2 worm cellular contexts compared by ENCODE assay signal in genomic region chrIII:10730510-10730909, ce11.
TF ChIP-seq lines count a peak whose summit lies in the region.

Gene tat-3 (minus strand): TSS chrIII:10730705.

TF ChIP-seq in whole organism, L3 larva, 47 proteins besides CTCF, POLR2A, EP300 and RAD21:
- TF ChIP-seq pha-4 (tag; optimal IDR thresholded peaks at IDR 0.05; lab: Kevin White, UChicago) (peak; percentile 21), ceh-82 (tag; optimal IDR thresholded peaks at IDR 0.05; lab: Kevin White, UChicago) (no peak), ceh-9 (tag; optimal IDR thresholded peaks at IDR 0.05; lab: Kevin White, UChicago) (no peak)

TF ChIP-seq in whole organism, young adult, 124 proteins besides CTCF, POLR2A, EP300 and RAD21:
- no peak for TF ChIP-seq attf-5 (GFP tag; optimal IDR thresholded peaks at IDR 0.05; lab: Kevin White, UChicago)
- no peak for TF ChIP-seq lsy-27 (tag; optimal IDR thresholded peaks at IDR 0.05; lab: Kevin White, UChicago; ENCODE audit: borderline replicate concordance, insufficient read depth)
- peak; percentile 33; the same call in 1 of the 2 replicates for TF ChIP-seq ceh-91 (GFP tag; IDR thresholded peaks at IDR 0.05; lab: Robert Waterston, UW)
- no peak for TF ChIP-seq nfyb-1 (GFP tag; IDR thresholded peaks at IDR 0.05; lab: Robert Waterston, UW)
- TF ChIP-seq Y95B8A.8 (GFP tag; IDR thresholded peaks at IDR 0.05; lab: Robert Waterston, UW) = no peak
- no peak for TF ChIP-seq ceh-79 (tag; optimal IDR thresholded peaks at IDR 0.05; lab: Kevin White, UChicago)
- TF ChIP-seq akir-1 (GFP tag; optimal IDR thresholded peaks at IDR 0.05; lab: Kevin White, UChicago) = no peak
- peak; percentile 49 for TF ChIP-seq F33H1.4 (GFP tag; IDR thresholded peaks at IDR 0.05; lab: Robert Waterston, UW)
- 0 out of 2 replicates have a peak, but pooled peaks have one; percentile 19 for TF ChIP-seq dox-1 (GFP tag; IDR thresholded peaks at IDR 0.05; lab: Robert Waterston, UW)
- no peak for TF ChIP-seq aptf-3 (GFP tag; IDR thresholded peaks at IDR 0.05; lab: Robert Waterston, UW)
- TF ChIP-seq zim-3 (tag; optimal IDR thresholded peaks at IDR 0.05; lab: Kevin White, UChicago) = no peak
- TF ChIP-seq B0336.3 (GFP tag; IDR thresholded peaks at IDR 0.05; lab: Robert Waterston, UW) = no peak
- TF ChIP-seq tbx-9 (tag; optimal IDR thresholded peaks at IDR 0.05; lab: Kevin White, UChicago; ENCODE audit: borderline replicate concordance) = no peak
- TF ChIP-seq D2030.7 (GFP tag; IDR thresholded peaks at IDR 0.05; lab: Robert Waterston, UW) = peak; percentile 34; the same call in 1 of the 2 replicates
- no peak for TF ChIP-seq nhr-90 (tag; optimal IDR thresholded peaks at IDR 0.05; lab: Kevin White, UChicago)
- no peak for TF ChIP-seq rcor-1 (GFP tag; IDR thresholded peaks at IDR 0.05; lab: Robert Waterston, UW)
- 0 out of 2 replicates have a peak, but pooled peaks have one; percentile 13 for TF ChIP-seq mcd-1 (GFP tag; IDR thresholded peaks at IDR 0.05; lab: Robert Waterston, UW)
- TF ChIP-seq ceh-40 (GFP tag; IDR thresholded peaks at IDR 0.05; lab: Robert Waterston, UW) = no peak
- no peak for TF ChIP-seq let-526 (GFP tag; IDR thresholded peaks at IDR 0.05; lab: Robert Waterston, UW)
- TF ChIP-seq madf-6 (GFP tag; IDR thresholded peaks at IDR 0.05; lab: Robert Waterston, UW) = peak; percentile 61
- TF ChIP-seq lsl-1 (GFP tag; optimal IDR thresholded peaks at IDR 0.05; lab: Kevin White, UChicago) = peak; percentile 78
- TF ChIP-seq sea-2 (GFP tag; IDR thresholded peaks at IDR 0.05; lab: Robert Waterston, UW) = no peak
- no peak for TF ChIP-seq gei-17 (GFP tag; optimal IDR thresholded peaks at IDR 0.05; lab: Kevin White, UChicago)
- TF ChIP-seq snpc-1.3 (tag; optimal IDR thresholded peaks at IDR 0.05; lab: Kevin White, UChicago; ENCODE audit: insufficient read depth) = no peak
- TF ChIP-seq nfya-1 (tag; optimal IDR thresholded peaks at IDR 0.05; lab: Kevin White, UChicago; ENCODE audit: borderline replicate concordance, insufficient read depth) = no peak
- TF ChIP-seq ekl-4 (GFP tag; IDR thresholded peaks at IDR 0.05; lab: Robert Waterston, UW) = 0 out of 2 replicates have a peak, but pooled peaks have one; percentile 20
- no peak for TF ChIP-seq xnd-1 (tag; optimal IDR thresholded peaks at IDR 0.05; lab: Kevin White, UChicago)
- TF ChIP-seq sdz-38 (tag; optimal IDR thresholded peaks at IDR 0.05; lab: Kevin White, UChicago) = no peak

Comparison
In these comparisons a context has a peak if more than half of its experiments do, and no peak if none do; other contexts are left out.
1. Of the 6 proteins assayed by ChIP-seq in both whole organism, young adult and whole organism, L3 larva: peak only in whole organism, young adult: none; only in whole organism, L3 larva: pha-4; in both: none; in neither: 5.